Worm (Caenorhabditis elegans) whole organism, young adult: ENCODE measurements around the gene ZK816.3.

Source experiments
- B0336.3 ChIP-seq: fragments of 200-800 bp; sonication (Bioruptor generic); IDR thresholded peaks from 2 replicates; pipeline ENCODE4 v1.3.6; 2022; ENCODE audit warnings: missing genetic modification characterization, missing compliant biosample characterization
- Y53G8AR.9 ChIP-seq: fragments of 200-800 bp; sonication (Bioruptor generic); conservative IDR thresholded peaks from 2 replicates; pipeline ENCODE4 v1.3.6; 2022; ENCODE audit warnings: missing genetic modification reagents, missing genetic modification characterization, missing compliant biosample characterization
- Y95B8A.8 ChIP-seq: fragments of 200-800 bp; sonication (Bioruptor generic); IDR thresholded peaks from 2 replicates; pipeline ENCODE4 v1.3.6; 2022; ENCODE audit warnings: missing genetic modification reagents, missing genetic modification characterization, missing compliant biosample characterization
- ZK185.1 ChIP-seq: sonication (generic microtip); optimal IDR thresholded peaks from 2 replicates; lab custom pipeline; 2016; ENCODE audit warnings: mild to moderate bottlenecking, missing genetic modification characterization, missing compliant biosample characterization; ENCODE audit not compliant: poor library complexity, severe bottlenecking
- aptf-2 ChIP-seq: fragments of 200-800 bp; sonication (Bioruptor generic); conservative IDR thresholded peaks from 2 replicates; pipeline ENCODE4 v1.3.6; 2022; ENCODE audit warnings: missing genetic modification reagents, missing genetic modification characterization, missing compliant biosample characterization
- aptf-3 ChIP-seq: fragments of 200-800 bp; sonication (Bioruptor generic); IDR thresholded peaks from 2 replicates; pipeline ENCODE4 v1.3.6; 2022; ENCODE audit warnings: missing genetic modification characterization, missing compliant biosample characterization
- attf-6 ChIP-seq: fragments of 200-800 bp; sonication (Bioruptor generic); IDR thresholded peaks from 2 replicates; pipeline ENCODE4 v1.3.6; 2022; ENCODE audit warnings: missing genetic modification reagents, missing genetic modification characterization, missing compliant biosample characterization
- bed-1 ChIP-seq: fragments of 200-800 bp; sonication (Bioruptor generic); IDR thresholded peaks from 2 replicates; pipeline ENCODE4 v1.3.6; 2022; ENCODE audit warnings: missing genetic modification reagents, missing genetic modification characterization, missing compliant biosample characterization
- cebp-1 ChIP-seq, 2 experiments: fragments of 200-800 bp in 1 of 2; sonication (Bioruptor generic) in 1 of 2; sonication (generic microtip) in 1 of 2; IDR thresholded peaks in 1 of 2; optimal IDR thresholded peaks in 1 of 2; 2 replicates each; pipeline versions ENCODE4 v1.3.6 to Lab custom; 2017 to 2022; ENCODE audit warnings: missing compliant biosample characterization in 2 of 2, missing genetic modification characterization in 2 of 2, mild to moderate bottlenecking in 1 of 2, missing genetic modification reagents in 1 of 2, moderate library complexity in 1 of 2
- cebp-2 ChIP-seq: fragments of 200-800 bp; sonication (Bioruptor generic); IDR thresholded peaks from 2 replicates; pipeline ENCODE4 v1.3.6; 2022; ENCODE audit warnings: missing genetic modification characterization, missing compliant biosample characterization
- ceh-58 ChIP-seq: fragments of 200-800 bp; sonication (Bioruptor generic); IDR thresholded peaks from 2 replicates; pipeline ENCODE4 v1.3.6; 2022; ENCODE audit warnings: missing genetic modification characterization, missing compliant biosample characterization
- ceh-79 ChIP-seq: sonication (generic microtip); optimal IDR thresholded peaks from 2 replicates; lab custom pipeline; 2017; ENCODE audit warnings: mild to moderate bottlenecking, missing genetic modification characterization, missing compliant biosample characterization
- dpff-1 ChIP-seq: sonication (generic microtip); optimal IDR thresholded peaks from 2 replicates; lab custom pipeline; 2017; ENCODE audit warnings: mild to moderate bottlenecking, missing genetic modification characterization, missing compliant biosample characterization
- gei-17 ChIP-seq: fragments of 200-800 bp; sonication (Bioruptor generic); optimal IDR thresholded peaks from 2 replicates; lab custom pipeline; 2018; ENCODE audit warnings: mild to moderate bottlenecking, missing genetic modification characterization, missing compliant biosample characterization
- let-607 ChIP-seq, 2 experiments: fragments of 200-800 bp in 1 of 2; sonication (Bioruptor generic) in 1 of 2; sonication (generic microtip) in 1 of 2; optimal IDR thresholded peaks; 2 replicates each; lab custom pipeline; 2016 to 2018; ENCODE audit warnings: mild to moderate bottlenecking in 2 of 2, missing compliant biosample characterization in 2 of 2, missing genetic modification characterization in 2 of 2, moderate library complexity in 2 of 2, missing genotype in 1 of 2
- lin-26 ChIP-seq: fragments of 200-800 bp; sonication (Bioruptor generic); IDR thresholded peaks from 2 replicates; pipeline ENCODE4 v1.3.6; 2022; ENCODE audit warnings: missing genetic modification reagents, missing genetic modification characterization, missing compliant biosample characterization
- lin-40 ChIP-seq: sonication (generic microtip); optimal IDR thresholded peaks from 2 replicates; lab custom pipeline; 2016; ENCODE audit warnings: missing genetic modification characterization, mild to moderate bottlenecking, missing compliant biosample characterization, missing genotype, missing genetic modification reagents
- lin-54 ChIP-seq: fragments of 200-800 bp; sonication (Bioruptor generic); optimal IDR thresholded peaks from 2 replicates; lab custom pipeline; 2018; ENCODE audit warnings: mild to moderate bottlenecking, missing genetic modification characterization, missing compliant biosample characterization
- madf-10 ChIP-seq: sonication (generic microtip); optimal IDR thresholded peaks from 2 replicates; lab custom pipeline; 2016; ENCODE audit warnings: mild to moderate bottlenecking, missing genetic modification characterization, missing compliant biosample characterization
- madf-8 ChIP-seq: fragments of 200-800 bp; sonication (Bioruptor generic); conservative IDR thresholded peaks from 2 replicates; pipeline ENCODE4 v1.3.6; 2022; ENCODE audit warnings: missing genetic modification reagents, missing genetic modification characterization, missing compliant biosample characterization
- nfyb-1 ChIP-seq: fragments of 200-800 bp; sonication (Bioruptor generic); IDR thresholded peaks from 2 replicates; pipeline ENCODE4 v1.3.6; 2022; ENCODE audit warnings: missing genetic modification reagents, missing genetic modification characterization, missing compliant biosample characterization
- nhr-80 ChIP-seq: sonication (generic microtip); optimal IDR thresholded peaks from 2 replicates; lab custom pipeline; 2016; ENCODE audit warnings: missing genetic modification characterization, missing compliant biosample characterization
- pbrm-1 ChIP-seq: fragments of 200-800 bp; sonication (Bioruptor generic); IDR thresholded peaks from 2 replicates; pipeline ENCODE4 v1.3.6; 2022; ENCODE audit warnings: missing genetic modification reagents, missing genetic modification characterization, missing compliant biosample characterization
- pha-4 ChIP-seq: fragments of 150-350 bp; sonication (generic microtip); optimal IDR thresholded peaks from 2 replicates; lab custom pipeline; 2014; ENCODE audit warnings: missing biosample characterization, missing genetic modification reagents, missing genetic modification characterization
- rec-8 ChIP-seq, 2 experiments: sonication (generic microtip); optimal IDR thresholded peaks; 2 replicates each; lab custom pipeline; 2016; ENCODE audit warnings: mild to moderate bottlenecking in 2 of 2, missing genetic modification characterization in 2 of 2, missing genetic modification reagents in 2 of 2, missing genotype in 2 of 2, missing biosample characterization in 1 of 2, missing compliant biosample characterization in 1 of 2, moderate library complexity in 1 of 2
- snpc-1.1 ChIP-seq: sonication (generic microtip); optimal IDR thresholded peaks from 2 replicates; lab custom pipeline; 2017; ENCODE audit warnings: missing genetic modification characterization, mild to moderate bottlenecking, missing compliant biosample characterization, antibody characterized with exemption, moderate library complexity, missing genotype, missing genetic modification reagents; ENCODE audit not compliant: insufficient read depth
- snpc-1.3 ChIP-seq: sonication (generic microtip); optimal IDR thresholded peaks from 2 replicates; lab custom pipeline; 2017; ENCODE audit warnings: missing genetic modification characterization, mild to moderate bottlenecking, missing compliant biosample characterization, antibody characterized with exemption, moderate library complexity, missing genotype, missing genetic modification reagents; ENCODE audit not compliant: insufficient read depth
- somi-1 ChIP-seq: fragments of 200-800 bp; sonication (Bioruptor generic); optimal IDR thresholded peaks from 2 replicates; lab custom pipeline; 2018; ENCODE audit warnings: mild to moderate bottlenecking, missing genetic modification characterization, missing compliant biosample characterization
- tbx-9 ChIP-seq: sonication (generic microtip); optimal IDR thresholded peaks from 2 replicates; lab custom pipeline; 2016; ENCODE audit warnings: borderline replicate concordance, missing genetic modification characterization, inconsistent platforms, missing compliant biosample characterization
- ztf-18 ChIP-seq: sonication (generic microtip); optimal IDR thresholded peaks from 2 replicates; lab custom pipeline; 2016; ENCODE audit warnings: missing genotype, mild to moderate bottlenecking, missing genetic modification characterization, missing compliant biosample characterization
- ztf-28 ChIP-seq: fragments of 200-800 bp; sonication (Bioruptor generic); IDR thresholded peaks from 2 replicates; pipeline ENCODE4 v1.3.6; 2022; ENCODE audit warnings: missing genetic modification reagents, missing genetic modification characterization, missing compliant biosample characterization

ZK816.3 gene

DNA sequence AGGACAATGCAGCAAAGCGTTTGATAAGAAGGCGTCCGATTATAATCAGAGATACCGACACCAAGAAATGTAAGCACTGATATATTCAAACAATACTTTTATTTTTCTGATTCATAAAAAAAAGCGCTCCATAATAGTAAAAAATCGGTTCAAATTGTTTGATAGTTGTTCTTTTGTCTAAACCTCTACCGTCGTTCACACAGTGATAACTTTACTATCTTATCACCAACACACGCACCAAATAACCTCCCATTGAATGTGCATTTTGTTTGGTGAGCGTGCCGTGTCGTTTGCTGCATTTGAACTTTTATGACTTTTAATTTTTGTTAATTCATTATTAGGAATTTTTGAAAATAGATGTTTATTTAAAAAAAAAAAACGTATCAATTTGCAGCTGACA, 14.1 kb upstream of the ZK816.3 start:
- TF ChIP-seq nhr-80 (tag; lab: Kevin White, UChicago) (peak; percentile 78), gei-17 (no peak), snpc-1.1 (tag; lab: Kevin White, UChicago) (no peak)
- TF ChIP-seq, all 124 proteins: peak for 1

DNA sequence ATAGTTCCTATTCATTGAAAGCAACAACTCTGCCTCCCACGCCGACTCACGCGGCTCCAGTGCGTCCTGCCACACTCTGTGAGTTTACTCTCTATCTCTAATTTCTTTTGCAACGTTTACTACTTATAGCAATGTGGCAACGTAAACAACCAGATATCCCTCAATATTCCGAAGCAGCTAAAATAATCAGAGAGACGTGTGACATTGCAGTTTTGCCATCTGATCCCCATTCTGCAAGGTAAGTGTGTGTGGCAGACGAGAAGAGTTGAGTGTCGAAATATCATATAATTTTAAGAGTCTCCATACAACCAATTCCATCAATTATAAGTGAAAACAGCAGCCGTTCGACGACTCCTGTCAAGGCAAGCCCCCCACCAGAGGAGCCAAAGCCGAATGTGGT, 8.3 kb upstream of the ZK816.3 start:
- TF ChIP-seq aptf-3 (no peak), snpc-1.3 (tag; lab: Kevin White, UChicago) (no peak), madf-8 (GFP tag; lab: Robert Waterston, UW) (no peak), dpff-1 (no peak), ztf-18 (tag; lab: Kevin White, UChicago) (no peak), pbrm-1 (GFP tag; lab: Robert Waterston, UW) (no peak), rec-8 (tag; optimal IDR thresholded peaks at IDR 0.05; lab: Kevin White, UChicago) (no peak), aptf-2 (GFP tag; lab: Robert Waterston, UW) (no peak), Y95B8A.8 (no peak), attf-6 (GFP tag; lab: Robert Waterston, UW) (no peak), tbx-9 (tag; lab: Kevin White, UChicago) (no peak), let-607 (tag; optimal IDR thresholded peaks at IDR 0.05; lab: Kevin White, UChicago) (no peak), ceh-79 (tag; lab: Kevin White, UChicago) (no peak)

DNA sequence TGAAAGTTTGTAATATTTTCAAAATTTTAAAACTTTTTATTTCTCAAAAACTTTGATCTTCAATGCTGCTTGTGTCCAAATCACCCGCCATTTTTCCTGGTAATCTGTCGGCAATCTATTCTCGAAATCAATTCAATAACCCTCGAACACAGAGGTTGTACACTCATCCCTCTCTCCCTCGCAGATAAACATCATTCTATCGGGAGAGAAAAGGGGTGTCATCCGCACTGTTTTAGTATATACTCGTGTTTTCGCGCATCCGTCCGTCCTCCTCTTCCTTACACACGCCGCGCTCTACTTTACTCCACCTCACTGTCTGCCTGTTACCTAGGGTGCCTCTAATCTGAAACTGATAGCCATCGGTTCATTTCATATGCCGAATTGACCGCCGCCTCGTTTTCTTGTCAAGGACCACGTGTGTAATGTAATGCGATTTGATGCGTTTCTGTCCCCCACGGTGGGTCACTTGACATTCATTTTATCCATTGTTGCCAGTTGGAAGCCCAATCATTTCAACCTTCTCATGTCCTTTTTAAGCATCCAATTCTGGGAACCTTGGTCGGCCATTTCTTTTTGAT, 4.5 kb upstream of the ZK816.3 start:
- TF ChIP-seq ztf-28 (no peak), nfyb-1 (GFP tag; lab: Robert Waterston, UW) (no peak), lin-54 (GFP tag; lab: Kevin White, UChicago) (no peak), cebp-2 (no peak), Y53G8AR.9 (GFP tag; lab: Robert Waterston, UW) (no peak), gei-17 (no peak), madf-10 (no peak)
- TF ChIP-seq, all 124 proteins: peak for 0

DNA sequence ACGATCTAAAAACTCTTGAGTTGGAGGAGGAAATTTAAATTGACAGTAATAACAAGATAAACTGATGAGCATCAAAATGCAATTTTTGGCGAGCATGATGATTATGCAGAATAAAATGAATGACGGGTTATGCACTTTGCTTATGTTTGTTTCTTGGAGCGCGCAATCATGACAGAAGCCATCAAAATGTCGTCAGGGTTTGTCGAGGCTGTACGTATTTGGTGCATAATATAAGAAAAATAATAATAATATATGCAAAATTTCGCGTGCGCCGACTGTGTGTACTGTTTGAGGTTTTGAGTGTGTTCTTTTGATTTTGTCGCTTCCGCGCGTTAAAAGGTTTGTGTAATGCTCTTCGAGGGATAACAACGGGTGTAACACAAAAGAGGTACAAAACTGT, 2.1 kb downstream of the ZK816.3 start, which contains the start of gene nspg-4:
TSS of gene nspg-4 (minus strand) at position 101 of the 400 bp plus-strand sequence.
- no peak for TF ChIP-seq ceh-79 (tag; lab: Kevin White, UChicago)
- TF ChIP-seq, all 124 proteins: peak for 0

DNA sequence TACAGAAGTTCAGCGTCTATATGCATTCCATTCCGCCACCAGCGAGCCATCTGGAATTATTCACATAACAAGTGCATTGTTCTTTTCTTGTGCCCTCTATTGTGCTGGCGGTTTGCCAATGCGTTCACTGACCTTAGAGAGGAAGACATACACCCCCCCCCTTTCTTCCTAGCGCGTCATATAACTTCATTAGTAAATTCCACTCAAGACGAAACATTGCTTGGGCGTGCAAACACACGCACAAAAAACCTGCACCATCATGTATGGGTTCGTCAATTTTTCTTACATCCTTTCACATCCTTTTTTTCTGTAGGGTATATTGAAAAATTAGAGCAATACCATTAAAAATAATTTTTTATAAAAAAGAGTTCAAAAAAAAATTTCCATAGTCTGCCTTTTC, 3.3 kb downstream of the ZK816.3 start, which contains the start of gene ZK816.1:
TSS of gene ZK816.1 (plus strand) at position 187 of the 400 bp plus-strand sequence.
- TF ChIP-seq aptf-2 (GFP tag; lab: Robert Waterston, UW) = no peak
- TF ChIP-seq nhr-80 (tag; lab: Kevin White, UChicago) = no peak
- TF ChIP-seq B0336.3 (GFP tag; lab: Robert Waterston, UW) = no peak
- no peak for TF ChIP-seq ZK185.1
- TF ChIP-seq pha-4 (tag; lab: Kevin White, UChicago) = no peak
- no peak for TF ChIP-seq bed-1 (GFP tag; lab: Robert Waterston, UW)
- TF ChIP-seq ceh-58 (GFP tag; lab: Robert Waterston, UW) = no peak
- no peak for TF ChIP-seq lin-40
- TF ChIP-seq lin-26 (GFP tag; lab: Robert Waterston, UW) = no peak
- TF ChIP-seq let-607 (tag; optimal IDR thresholded peaks at IDR 0.05; lab: Kevin White, UChicago) = no peak
- TF ChIP-seq aptf-3 = no peak
- no peak for TF ChIP-seq gei-17
- TF ChIP-seq cebp-1 (GFP tag; IDR thresholded peaks at IDR 0.05; lab: Robert Waterston, UW) = no peak
- no peak for TF ChIP-seq cebp-1 (tag; optimal IDR thresholded peaks at IDR 0.05; lab: Kevin White, UChicago)
- TF ChIP-seq somi-1 (GFP tag; lab: Kevin White, UChicago) = no peak
